Fruit fly (Drosophila melanogaster): ENCODE results near the gene Cbl.

Cbl gene

DNA sequence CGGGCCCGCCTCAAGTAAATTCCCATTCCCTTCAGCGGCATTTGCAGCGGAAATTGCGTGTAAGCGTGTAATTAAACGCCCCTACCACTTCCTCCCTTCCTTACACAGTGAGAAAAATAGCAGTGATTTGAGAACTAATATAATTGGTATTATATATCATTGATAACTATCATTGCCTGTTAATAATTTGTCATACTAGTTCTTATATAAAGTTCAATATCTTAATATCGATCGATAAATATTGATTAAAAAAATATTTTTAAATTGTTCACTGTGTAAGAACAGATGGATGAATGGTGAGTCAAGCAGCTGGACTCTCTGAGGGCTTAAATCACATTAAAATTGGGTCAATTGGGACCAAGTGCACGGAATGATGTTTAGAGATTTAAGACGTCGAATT lies 20.3 kb downstream of the Cbl start:
- TF ChIP-seq OdsH (GFP tag; optimal IDR thresholded peaks at IDR 0.05): no peak
- TF ChIP-seq Sp1 (GFP tag; optimal IDR thresholded peaks at IDR 0.05): peak; percentile 11
- TF ChIP-seq HLH106 (tag; optimal IDR thresholded peaks at IDR 0.05): peak; percentile 59
- peak; percentile 38 for TF ChIP-seq fru (GFP tag; optimal IDR thresholded peaks at IDR 0.05)

DNA sequence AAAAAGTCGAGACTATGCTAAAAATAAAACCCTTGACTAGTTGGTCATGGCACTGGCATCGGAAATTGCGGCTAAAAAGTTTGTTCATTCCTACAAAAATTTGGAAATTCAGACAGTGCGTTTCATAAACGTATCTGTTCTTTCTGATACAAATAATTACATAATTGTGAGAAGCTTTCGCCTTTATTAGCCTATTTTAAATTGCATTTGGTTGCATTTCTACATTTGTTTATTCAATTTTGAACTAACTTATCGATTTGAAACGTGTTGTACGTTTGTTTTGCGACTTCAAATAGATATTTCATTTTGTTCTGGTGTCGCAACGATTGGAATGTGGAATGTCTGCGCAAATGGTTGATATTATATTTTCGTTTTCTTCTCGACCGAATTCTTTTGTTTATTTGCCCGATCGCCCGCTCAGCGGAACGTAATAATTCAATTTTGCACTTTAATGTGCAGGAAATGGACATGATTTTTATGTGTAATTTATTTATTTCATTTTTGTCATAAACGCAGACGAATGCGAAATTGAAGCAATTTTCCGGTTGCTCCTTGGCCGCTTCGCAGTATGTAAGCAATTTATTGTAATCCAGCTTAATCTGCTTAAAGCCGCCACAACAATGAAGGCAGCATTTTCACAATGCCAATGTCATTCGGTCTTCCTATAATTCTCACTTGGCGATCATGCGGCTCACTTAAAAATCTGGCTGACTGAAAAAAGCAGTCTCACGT lies 21.5 kb downstream of the Cbl start:
- TF ChIP-seq fru (GFP tag; optimal IDR thresholded peaks at IDR 0.05) (peak; percentile 26), lola (GFP tag; optimal IDR thresholded peaks at IDR 0.05) (no peak), woc (GFP tag; optimal IDR thresholded peaks at IDR 0.05) (no peak), rgr (GFP tag; optimal IDR thresholded peaks at IDR 0.05) (peak; percentile 47), brk (GFP tag; optimal IDR thresholded peaks at IDR 0.05) (no peak), Hnf4 (GFP tag; optimal IDR thresholded peaks at IDR 0.05) (no peak), tai (GFP tag; optimal IDR thresholded peaks at IDR 0.05) (no peak), HLH106 (tag; optimal IDR thresholded peaks at IDR 0.05) (peak; percentile 16), Myc (optimal IDR thresholded peaks at IDR 0.05) (no peak), Rel (GFP tag; optimal IDR thresholded peaks at IDR 0.05) (no peak), Rel (tag; optimal IDR thresholded peaks at IDR 0.05) (no peak), Mio (GFP tag; optimal IDR thresholded peaks at IDR 0.05) (no peak), GATAd (GFP tag; optimal IDR thresholded peaks at IDR 0.05) (no peak), usp (GFP tag; optimal IDR thresholded peaks at IDR 0.05) (no peak), Abd-B (GFP tag; optimal IDR thresholded peaks at IDR 0.05) (no peak), psq (GFP tag; optimal IDR thresholded peaks at IDR 0.05) (peak; percentile 3), h (GFP tag; optimal IDR thresholded peaks at IDR 0.05) (peak; percentile 34), CG32264 (GFP tag; optimal IDR thresholded peaks at IDR 0.05) (no peak), dmrt93B (GFP tag; optimal IDR thresholded peaks at IDR 0.05) (no peak), dsf (GFP tag; optimal IDR thresholded peaks at IDR 0.05; ENCODE audit: borderline replicate concordance) (no peak), CrebA (GFP tag; optimal IDR thresholded peaks at IDR 0.05; ENCODE audit: borderline replicate concordance) (no peak), pan (optimal IDR thresholded peaks at IDR 0.05) (no peak), Dif (GFP tag; optimal IDR thresholded peaks at IDR 0.05; ENCODE audit: partially characterized antibody) (no peak), br (GFP tag; optimal IDR thresholded peaks at IDR 0.05) (peak; percentile 34), dl (GFP tag; optimal IDR thresholded peaks at IDR 0.05; ENCODE audit: insufficient read depth in 1 of 2, partially characterized antibody in 2 of 2) (no peak), OdsH (GFP tag; optimal IDR thresholded peaks at IDR 0.05) (no peak), ey (GFP tag; optimal IDR thresholded peaks at IDR 0.05) (peak; percentile 32), CG9705 (GFP tag; optimal IDR thresholded peaks at IDR 0.05) (no peak), foxo (GFP tag; optimal IDR thresholded peaks at IDR 0.05) (peak in 1 of 2 experiments; percentile 55), Hr78 (GFP tag; optimal IDR thresholded peaks at IDR 0.05) (no peak), Sp1 (GFP tag; optimal IDR thresholded peaks at IDR 0.05) (no peak), N (GFP tag; optimal IDR thresholded peaks at IDR 0.05) (no peak), Hr83 (GFP tag; optimal IDR thresholded peaks at IDR 0.05; ENCODE audit: poor library complexity, severe bottlenecking) (no peak), sv (GFP tag; optimal IDR thresholded peaks at IDR 0.05) (no peak)

DNA sequence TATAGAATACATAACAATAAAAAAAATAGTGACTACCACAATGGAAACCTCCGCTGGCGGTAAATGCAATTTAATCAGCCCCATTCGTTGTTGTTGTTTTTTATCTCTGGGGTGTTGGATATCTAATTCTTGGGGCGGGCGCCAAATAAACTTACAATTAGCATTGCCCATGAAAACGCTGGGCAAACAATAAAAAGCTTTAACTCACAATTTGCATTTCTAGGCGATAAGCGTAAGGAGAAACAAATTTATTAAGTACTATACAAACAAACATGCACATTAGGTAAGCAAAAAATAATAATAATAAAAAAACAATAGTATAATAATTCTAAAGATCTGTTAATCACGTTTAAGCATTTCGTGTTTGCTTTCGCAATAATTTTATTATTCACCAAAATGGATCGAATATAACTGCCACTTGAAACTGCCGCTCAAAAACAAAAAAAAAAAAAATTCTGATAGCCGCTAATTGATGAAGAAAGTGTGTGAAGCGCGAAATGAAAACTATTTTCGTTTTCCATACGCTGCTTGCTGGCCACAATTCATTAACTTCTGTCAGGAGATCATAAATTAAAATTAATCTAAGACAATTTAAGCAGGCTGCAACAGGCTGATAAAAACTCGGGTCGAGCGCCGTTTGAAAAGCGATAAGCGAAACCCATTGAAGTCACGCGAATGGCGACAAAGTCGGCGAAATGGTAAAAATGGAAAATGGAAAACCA lies 23.2 kb downstream of the Cbl start:
- TF ChIP-seq Vsx2 (GFP tag; optimal IDR thresholded peaks at IDR 0.05; ENCODE audit: partially characterized antibody): no peak

DNA sequence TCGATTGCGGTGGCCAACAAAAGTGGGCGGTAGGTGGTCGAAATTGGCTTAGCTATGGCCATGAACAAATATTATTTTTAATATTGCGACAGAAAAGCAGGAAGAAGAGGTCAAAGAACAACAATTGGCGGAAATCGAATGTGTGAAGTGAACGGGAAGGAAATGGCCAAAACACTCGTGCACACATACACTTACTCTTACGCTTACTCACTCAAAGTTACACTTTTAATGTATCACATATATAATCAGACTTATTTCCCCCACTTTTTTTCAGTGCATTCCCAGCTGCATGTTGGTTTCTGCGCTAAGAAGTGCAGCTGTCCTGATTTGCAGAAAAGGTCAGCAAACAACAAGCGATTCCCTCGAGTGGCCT lies 23.7 kb downstream of the Cbl start:
- TF ChIP-seq h (GFP tag; optimal IDR thresholded peaks at IDR 0.05) (peak; percentile 58), OdsH (GFP tag; optimal IDR thresholded peaks at IDR 0.05) (peak; percentile 21), psq (GFP tag; optimal IDR thresholded peaks at IDR 0.05) (peak; percentile 0), sv (GFP tag; optimal IDR thresholded peaks at IDR 0.05) (no peak), Hnf4 (GFP tag; optimal IDR thresholded peaks at IDR 0.05) (no peak), fru (GFP tag; optimal IDR thresholded peaks at IDR 0.05) (peak; percentile 59), Abd-B (GFP tag; optimal IDR thresholded peaks at IDR 0.05) (no peak), foxo (GFP tag; optimal IDR thresholded peaks at IDR 0.05) (peak in 1 of 2 experiments; percentile 65), rgr (GFP tag; optimal IDR thresholded peaks at IDR 0.05) (peak; percentile 25), woc (GFP tag; optimal IDR thresholded peaks at IDR 0.05) (no peak), br (GFP tag; optimal IDR thresholded peaks at IDR 0.05) (peak; percentile 46)
